Worm (Caenorhabditis elegans): Measurements from ENCODE around the gene F54D12.1.

DNA sequence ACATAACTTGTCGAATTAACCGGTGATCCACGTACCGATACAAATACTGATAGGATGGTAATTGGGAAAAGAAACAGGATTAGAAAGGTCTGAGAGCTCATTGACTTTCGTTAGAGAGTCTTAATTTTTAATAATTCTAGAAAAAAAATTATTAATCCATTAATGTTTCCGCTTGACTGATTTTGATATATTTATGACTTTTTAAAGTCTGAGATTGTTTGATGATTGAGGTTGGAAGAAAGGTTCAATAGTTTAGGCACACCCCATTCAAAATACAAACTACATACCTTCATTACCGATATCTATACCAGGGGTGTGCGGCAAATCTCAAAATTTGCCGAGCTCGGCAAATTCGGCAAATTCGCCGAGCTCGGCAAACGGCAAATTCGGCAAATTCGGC lies 21.9 kb upstream of the F54D12.1 start, which contains the start of gene F54D12.10:
- no peak for TF ChIP-seq zag-1 (tag; optimal IDR thresholded peaks at IDR 0.05)
- no peak for TF ChIP-seq lsy-2 (tag; optimal IDR thresholded peaks at IDR 0.05)
- TF ChIP-seq ama-1 (optimal IDR thresholded peaks at IDR 0.05) = no peak
- no peak for TF ChIP-seq nhr-77 (tag; optimal IDR thresholded peaks at IDR 0.05)
- TF ChIP-seq R02D3.7 (tag; optimal IDR thresholded peaks at IDR 0.05) = no peak
- no peak for TF ChIP-seq unc-55 (GFP tag; optimal IDR thresholded peaks at IDR 0.05)
- no peak for TF ChIP-seq aly-2 (tag; optimal IDR thresholded peaks at IDR 0.05)
- TF ChIP-seq sem-4 (tag; optimal IDR thresholded peaks at IDR 0.05) = no peak
- TF ChIP-seq lin-13 (GFP tag; optimal IDR thresholded peaks at IDR 0.05) = no peak
- TF ChIP-seq skn-1 (tag; optimal IDR thresholded peaks at IDR 0.05) = no peak
- no peak for TF ChIP-seq F13H6.1 (tag; optimal IDR thresholded peaks at IDR 0.05)
- TF ChIP-seq nhr-237 (tag; optimal IDR thresholded peaks at IDR 0.05) = no peak
- no peak for TF ChIP-seq nhr-11 (tag; optimal IDR thresholded peaks at IDR 0.05)
